Worm (Caenorhabditis elegans) whole organism, late embryonic: ENCODE measurements around the gene K10C2.7.

ENCODE experiments used
- C08G9.2 ChIP-seq: sonication (generic microtip); optimal IDR thresholded peaks from 2 replicates; lab custom pipeline; 2016; ENCODE audit warnings: mild to moderate bottlenecking, missing genetic modification characterization, moderate library complexity, missing compliant biosample characterization
- C38D4.7 ChIP-seq: fragments of 200-800 bp; sonication (Bioruptor generic); optimal IDR thresholded peaks from 2 replicates; lab custom pipeline; 2018; ENCODE audit warnings: mild to moderate bottlenecking, missing genetic modification characterization, moderate library complexity, missing compliant biosample characterization
- T23F11.4 ChIP-seq: fragments of 200-800 bp; sonication (Bioruptor generic); optimal IDR thresholded peaks from 2 replicates; lab custom pipeline; 2018; ENCODE audit warnings: mild to moderate bottlenecking, missing genetic modification characterization, missing compliant biosample characterization
- Y22D7AL.16 ChIP-seq: sonication (generic microtip); optimal IDR thresholded peaks from 2 replicates; lab custom pipeline; 2016; ENCODE audit warnings: missing genetic modification characterization, missing compliant biosample characterization
- ahr-1 ChIP-seq: sonication (generic microtip); optimal IDR thresholded peaks from 2 replicates; lab custom pipeline; 2016; ENCODE audit warnings: missing genetic modification characterization, missing compliant biosample characterization
- ceh-2 ChIP-seq: sonication (generic microtip); optimal IDR thresholded peaks from 2 replicates; lab custom pipeline; 2016; ENCODE audit warnings: missing genotype, missing genetic modification characterization, missing compliant biosample characterization
- ceh-22 ChIP-seq: sonication (generic microtip); optimal IDR thresholded peaks from 2 replicates; lab custom pipeline; 2017; ENCODE audit warnings: missing biosample characterization, missing genetic modification characterization
- ceh-31 ChIP-seq: sonication (generic microtip); optimal IDR thresholded peaks from 2 replicates; lab custom pipeline; 2016; ENCODE audit warnings: missing genetic modification characterization, missing compliant biosample characterization
- ceh-34 ChIP-seq: sonication (generic microtip); optimal IDR thresholded peaks from 2 replicates; lab custom pipeline; 2016; ENCODE audit warnings: mild to moderate bottlenecking, missing genetic modification characterization, missing compliant biosample characterization
- ceh-45 ChIP-seq: fragments of 200-800 bp; sonication (Bioruptor generic); IDR thresholded peaks from 2 replicates; pipeline ENCODE4 v1.3.6; 2022; ENCODE audit warnings: missing genetic modification reagents, missing genetic modification characterization, missing compliant biosample characterization
- ceh-48 ChIP-seq: sonication (generic microtip); optimal IDR thresholded peaks from 2 replicates; lab custom pipeline; 2016; ENCODE audit warnings: missing genetic modification characterization, inconsistent platforms, missing compliant biosample characterization
- che-1 ChIP-seq: sonication (generic microtip); optimal IDR thresholded peaks from 2 replicates; lab custom pipeline; 2016; ENCODE audit warnings: mild to moderate bottlenecking, missing genetic modification characterization, missing compliant biosample characterization
- elt-2 ChIP-seq: sonication (generic microtip); optimal IDR thresholded peaks from 2 replicates; lab custom pipeline; 2016; ENCODE audit warnings: missing genetic modification reagents, missing genetic modification characterization, missing compliant biosample characterization
- elt-4 ChIP-seq: sonication (generic microtip); optimal IDR thresholded peaks from 2 replicates; lab custom pipeline; 2016; ENCODE audit warnings: missing genetic modification characterization, missing compliant biosample characterization
- ets-4 ChIP-seq: sonication (generic microtip); optimal IDR thresholded peaks from 2 replicates; lab custom pipeline; 2016; ENCODE audit warnings: missing genetic modification characterization, missing compliant biosample characterization
- fax-1 ChIP-seq: sonication (generic microtip); optimal IDR thresholded peaks from 2 replicates; lab custom pipeline; 2016; ENCODE audit warnings: missing genotype, missing genetic modification characterization, missing compliant biosample characterization
- gmeb-2 ChIP-seq: sonication (generic microtip); optimal IDR thresholded peaks from 2 replicates; lab custom pipeline; 2016; ENCODE audit warnings: missing genetic modification characterization, inconsistent platforms, missing compliant biosample characterization
- lim-6 ChIP-seq: sonication (generic microtip); optimal IDR thresholded peaks from 2 replicates; lab custom pipeline; 2016; ENCODE audit warnings: missing genetic modification characterization, missing compliant biosample characterization
- lin-11 ChIP-seq: fragments of 200-800 bp; sonication (Bioruptor generic); optimal IDR thresholded peaks from 2 replicates; lab custom pipeline; 2018; ENCODE audit warnings: mild to moderate bottlenecking, missing genetic modification characterization, missing compliant biosample characterization
- madf-2 ChIP-seq: sonication (generic microtip); optimal IDR thresholded peaks from 2 replicates; lab custom pipeline; 2017; ENCODE audit warnings: missing genetic modification characterization, missing compliant biosample characterization
- nhr-11 ChIP-seq: fragments of 150-350 bp; optimal IDR thresholded peaks from 2 replicates; lab custom pipeline; 2014; ENCODE audit warnings: missing biosample characterization, missing genetic modification characterization
- nhr-232 ChIP-seq: sonication (generic microtip); optimal IDR thresholded peaks from 2 replicates; lab custom pipeline; 2016; ENCODE audit warnings: missing genetic modification characterization, missing compliant biosample characterization
- pag-3 ChIP-seq: sonication (generic microtip); optimal IDR thresholded peaks from 2 replicates; lab custom pipeline; 2016; ENCODE audit warnings: missing compliant biosample characterization, missing genetic modification characterization, borderline replicate concordance
- pha-2 ChIP-seq: sonication (generic microtip); optimal IDR thresholded peaks from 2 replicates; lab custom pipeline; 2017; ENCODE audit warnings: mild to moderate bottlenecking, missing genetic modification characterization, missing compliant biosample characterization
- pha-4 ChIP-seq: fragments of 150-350 bp; optimal IDR thresholded peaks from 2 replicates; lab custom pipeline; 2018; ENCODE audit warnings: missing biosample characterization, missing genetic modification reagents, missing genetic modification characterization
- ref-2 ChIP-seq: sonication (generic microtip); optimal IDR thresholded peaks from 2 replicates; lab custom pipeline; 2016; ENCODE audit warnings: missing genetic modification characterization, missing compliant biosample characterization
- sdc-2 ChIP-seq: sonication (generic microtip); optimal IDR thresholded peaks from 2 replicates; lab custom pipeline; 2016; ENCODE audit warnings: missing genotype, missing genetic modification characterization, missing compliant biosample characterization
- sox-4 ChIP-seq: sonication (generic microtip); optimal IDR thresholded peaks from 2 replicates; lab custom pipeline; 2017; ENCODE audit warnings: mild to moderate bottlenecking, missing genetic modification characterization, inconsistent platforms, missing compliant biosample characterization
- tbx-2 ChIP-seq: sonication (generic microtip); optimal IDR thresholded peaks from 2 replicates; lab custom pipeline; 2016; ENCODE audit warnings: missing genetic modification characterization, missing compliant biosample characterization
- tbx-7 ChIP-seq: sonication (generic microtip); optimal IDR thresholded peaks from 2 replicates; lab custom pipeline; 2016; ENCODE audit warnings: missing genotype, missing genetic modification characterization, missing compliant biosample characterization
- ttx-3 ChIP-seq: sonication (generic microtip); optimal IDR thresholded peaks from 2 replicates; lab custom pipeline; 2016; ENCODE audit warnings: missing genetic modification reagents, missing genetic modification characterization, missing compliant biosample characterization
- unc-42 ChIP-seq: sonication (generic microtip); optimal IDR thresholded peaks from 2 replicates; lab custom pipeline; 2016; ENCODE audit warnings: missing genotype, missing genetic modification characterization, missing compliant biosample characterization
- unc-55 ChIP-seq: sonication (generic microtip); optimal IDR thresholded peaks from 2 replicates; lab custom pipeline; 2017; ENCODE audit warnings: missing biosample characterization, missing genetic modification reagents, missing genetic modification characterization
- unc-86 ChIP-seq: sonication (generic microtip); optimal IDR thresholded peaks from 2 replicates; lab custom pipeline; 2016; ENCODE audit warnings: missing genetic modification characterization, missing compliant biosample characterization
- zip-5 ChIP-seq: sonication (generic microtip); optimal IDR thresholded peaks from 2 replicates; lab custom pipeline; 2016; ENCODE audit warnings: missing genetic modification characterization, missing compliant biosample characterization
- ztf-16 ChIP-seq: sonication (generic microtip); optimal IDR thresholded peaks from 2 replicates; lab custom pipeline; 2017; ENCODE audit warnings: missing genetic modification characterization, missing compliant biosample characterization

Gene K10C2.7

ce11 chrX:6458001-6458400 is 14.7 kb upstream of the K10C2.7 start:
- TF ChIP-seq sox-4 (no peak), ceh-22 (tag; lab: Kevin White, UChicago) (no peak), unc-42 (tag; lab: Kevin White, UChicago) (no peak), ttx-3 (tag; lab: Kevin White, UChicago) (no peak), ceh-2 (no peak), fax-1 (tag; lab: Kevin White, UChicago) (no peak), pha-2 (no peak), lin-11 (no peak), ceh-34 (no peak), unc-86 (tag; lab: Kevin White, UChicago) (no peak), che-1 (tag; lab: Kevin White, UChicago) (no peak), pha-4 (tag; lab: Kevin White, UChicago) (no peak)

ce11 chrX:6456567-6456966 is 13.3 kb upstream of the K10C2.7 start, which contains the start of gene pept-1:
TSS of gene pept-1 (plus strand) at chrX:6456872.
- TF ChIP-seq elt-2 (tag; lab: Kevin White, UChicago) (peak; percentile 19), lin-11 (no peak)

- no peak for TF ChIP-seq zip-5 (tag; lab: Kevin White, UChicago)
- no peak for TF ChIP-seq lin-11
- TF ChIP-seq gmeb-2 (tag; lab: Kevin White, UChicago), result no peak
- no peak for TF ChIP-seq nhr-11 (tag; lab: Kevin White, UChicago)
- no peak for TF ChIP-seq pha-2
- no peak for TF ChIP-seq ref-2 (tag; lab: Kevin White, UChicago)
- TF ChIP-seq sdc-2 (tag; lab: Kevin White, UChicago), result no peak
- TF ChIP-seq unc-86 (tag; lab: Kevin White, UChicago), result no peak
- TF ChIP-seq ceh-45 (GFP tag; lab: Robert Waterston, UW), result no peak
- no peak for TF ChIP-seq ceh-2
- TF ChIP-seq ceh-22 (tag; lab: Kevin White, UChicago), result no peak
- TF ChIP-seq ahr-1, result no peak
- no peak for TF ChIP-seq lim-6 (tag; lab: Kevin White, UChicago)
- TF ChIP-seq ceh-48, result no peak
- no peak for TF ChIP-seq tbx-2 (tag; lab: Kevin White, UChicago)
- no peak for TF ChIP-seq nhr-232 (tag; lab: Kevin White, UChicago)
- TF ChIP-seq sox-4, result no peak
- no peak for TF ChIP-seq ttx-3 (tag; lab: Kevin White, UChicago)
Measured at ce11 chrX:6455157-6455556, 11.9 kb upstream of the K10C2.7 start, which contains the start of gene nas-33. TSS of gene nas-33 (minus strand) at chrX:6455257.

ce11 chrX:6450839-6451491 is 7.7 kb upstream of the K10C2.7 start, which contains the start of the genes grl-6 and K10C2.6:
TSS of gene grl-6 (minus strand) at chrX:6450939.
TSS of gene K10C2.6 (plus strand) at chrX:6451441.
- no peak for TF ChIP-seq ceh-48
- TF ChIP-seq ets-4, result no peak
- TF ChIP-seq elt-4 (tag; lab: Kevin White, UChicago), result no peak
- TF ChIP-seq tbx-7 (tag; lab: Kevin White, UChicago), result no peak
- TF ChIP-seq pag-3 (tag; lab: Kevin White, UChicago), result no peak
- no peak for TF ChIP-seq tbx-2 (tag; lab: Kevin White, UChicago)
- TF ChIP-seq pha-4 (tag; lab: Kevin White, UChicago), result no peak
- TF ChIP-seq sdc-2 (tag; lab: Kevin White, UChicago), result no peak
- TF ChIP-seq ceh-31, result no peak
- TF ChIP-seq che-1 (tag; lab: Kevin White, UChicago), result no peak
- TF ChIP-seq C38D4.7 (GFP tag; lab: Kevin White, UChicago), result no peak
- no peak for TF ChIP-seq madf-2 (tag; lab: Kevin White, UChicago)
- TF ChIP-seq C08G9.2 (tag; lab: Kevin White, UChicago), result no peak
- TF ChIP-seq unc-55, result no peak
- no peak for TF ChIP-seq gmeb-2 (tag; lab: Kevin White, UChicago)
- TF ChIP-seq ztf-16 (tag; lab: Kevin White, UChicago), result no peak
- TF ChIP-seq T23F11.4 (GFP tag; lab: Kevin White, UChicago), result no peak
- TF ChIP-seq ahr-1, result no peak
- no peak for TF ChIP-seq Y22D7AL.16 (tag; lab: Kevin White, UChicago)
- no peak for TF ChIP-seq lim-6 (tag; lab: Kevin White, UChicago)
